Fruit fly (Drosophila melanogaster) whole organism, embryonic: ENCODE results near the gene CG10628.

ENCODE experiments used
- Ada2b ChIP-seq: fragments of 200-800 bp; sonication (Bioruptor generic); IDR thresholded peaks from 2 replicates; pipeline ENCODE4 v1.3.6; 2022; ENCODE audit warnings: missing biosample characterization, missing genetic modification characterization
- Bgb ChIP-seq: fragments of 200-800 bp; sonication (Bioruptor generic); IDR thresholded peaks from 2 replicates; pipeline ENCODE4 v1.3.6; 2022; ENCODE audit warnings: missing biosample characterization, missing genetic modification characterization; ENCODE audit not compliant: partially characterized antibody
- CG10267 ChIP-seq: fragments of 200-800 bp; sonication (Bioruptor generic); optimal IDR thresholded peaks from 2 replicates; lab custom pipeline; 2018; ENCODE audit warnings: missing biosample characterization, mild to moderate bottlenecking, missing genetic modification characterization, moderate library complexity
- CG10462 ChIP-seq: fragments of 200-800 bp; sonication (Bioruptor generic); optimal IDR thresholded peaks from 2 replicates; lab custom pipeline; 2016; ENCODE audit warnings: missing biosample characterization, missing genetic modification characterization
- CG10543 ChIP-seq: fragments of 200-800 bp; sonication (Bioruptor generic); optimal IDR thresholded peaks from 3 replicates; lab custom pipeline; 2017; ENCODE audit warnings: missing biosample characterization, mild to moderate bottlenecking, missing genetic modification characterization, moderate library complexity
- CG10654 ChIP-seq: fragments of 200-800 bp; sonication (Bioruptor generic); optimal IDR thresholded peaks from 2 replicates; lab custom pipeline; 2016; ENCODE audit warnings: missing biosample characterization, missing genetic modification characterization
- CG12769 ChIP-seq: fragments of 200-800 bp; sonication (Bioruptor generic); optimal IDR thresholded peaks from 2 replicates; lab custom pipeline; 2019; ENCODE audit warnings: missing biosample characterization, mild to moderate bottlenecking, missing genetic modification characterization, moderate library complexity
- CG13296 ChIP-seq: fragments of 200-800 bp; sonication (Bioruptor generic); optimal IDR thresholded peaks from 3 replicates; lab custom pipeline; 2018; ENCODE audit warnings: missing biosample characterization, mild to moderate bottlenecking, missing genetic modification characterization
- CG14441 ChIP-seq: fragments of 200-800 bp; sonication (Bioruptor generic); IDR thresholded peaks from 2 replicates; pipeline ENCODE4 v1.3.6; 2022; ENCODE audit warnings: missing biosample characterization, missing genetic modification characterization
- CG14710 ChIP-seq: fragments of 200-800 bp; sonication (Bioruptor generic); optimal IDR thresholded peaks from 3 replicates; lab custom pipeline; 2019; ENCODE audit warnings: missing biosample characterization, mild to moderate bottlenecking, missing genetic modification characterization, moderate library complexity
- CG15696 ChIP-seq: fragments of 200-800 bp; sonication (Bioruptor generic); optimal IDR thresholded peaks from 2 replicates; lab custom pipeline; 2019; ENCODE audit warnings: missing biosample characterization, mild to moderate bottlenecking, missing genetic modification characterization, moderate library complexity
- CG1602 ChIP-seq: fragments of 200-800 bp; sonication (Bioruptor generic); optimal IDR thresholded peaks from 3 replicates; lab custom pipeline; 2016; ENCODE audit warnings: missing biosample characterization, missing genetic modification characterization
- CG1647 ChIP-seq: fragments of 200-800 bp; sonication (Bioruptor generic); optimal IDR thresholded peaks from 3 replicates; lab custom pipeline; 2016; ENCODE audit warnings: missing biosample characterization, missing genetic modification characterization
- CG17612 ChIP-seq: fragments of 200-800 bp; sonication (Bioruptor generic); IDR thresholded peaks from 2 replicates; pipeline ENCODE4 v1.3.6; 2022; ENCODE audit warnings: missing biosample characterization, missing genetic modification characterization
- CG2120 ChIP-seq: fragments of 200-800 bp; sonication (Bioruptor generic); optimal IDR thresholded peaks from 3 replicates; lab custom pipeline; 2016; ENCODE audit warnings: missing biosample characterization, missing genetic modification characterization
- CG32532 ChIP-seq: fragments of 200-800 bp; sonication (Bioruptor generic); IDR thresholded peaks from 2 replicates; pipeline ENCODE4 v1.3.6; 2022; ENCODE audit warnings: missing biosample characterization, missing genetic modification characterization
- CG3726 ChIP-seq: fragments of 200-800 bp; sonication (Bioruptor generic); IDR thresholded peaks from 3 replicates; pipeline ENCODE4, ENCODE4 v1.3.6; 2022; ENCODE audit warnings: missing biosample characterization, missing genetic modification characterization
- CG7357 ChIP-seq: fragments of 200-800 bp; sonication (Bioruptor generic); IDR thresholded peaks from 3 replicates; pipeline ENCODE4 v1.3.6; 2022; ENCODE audit warnings: missing biosample characterization, missing genetic modification characterization
- CG8281 ChIP-seq: fragments of 200-800 bp; sonication (Bioruptor generic); optimal IDR thresholded peaks from 2 replicates; lab custom pipeline; 2018; ENCODE audit warnings: missing biosample characterization, mild to moderate bottlenecking, missing genetic modification characterization, moderate library complexity
- CG9727 ChIP-seq: fragments of 200-800 bp; sonication (Bioruptor generic); optimal IDR thresholded peaks from 3 replicates; lab custom pipeline; 2017; ENCODE audit warnings: missing biosample characterization, mild to moderate bottlenecking, missing genetic modification characterization
- CG9932 ChIP-seq: fragments of 200-800 bp; sonication (Bioruptor generic); IDR thresholded peaks from 2 replicates; pipeline ENCODE4 v1.3.6; 2022; ENCODE audit warnings: missing biosample characterization, missing genetic modification characterization
- Dbx ChIP-seq: fragments of 200-800 bp; sonication (Bioruptor generic); IDR thresholded peaks from 3 replicates; pipeline ENCODE4 v1.3.6; 2022; ENCODE audit warnings: missing biosample characterization, missing genetic modification characterization
- Deaf1 ChIP-seq: fragments of 200-800 bp; optimal IDR thresholded peaks from 3 replicates; lab custom pipeline; 2019; ENCODE audit warnings: missing biosample characterization, mild to moderate bottlenecking, missing genetic modification characterization, moderate library complexity
- Dip3 ChIP-seq: fragments of 200-800 bp; sonication (Bioruptor generic); optimal IDR thresholded peaks from 3 replicates; lab custom pipeline; 2016; ENCODE audit warnings: missing biosample characterization, missing genetic modification characterization
- Dp ChIP-seq: fragments of 200-800 bp; sonication (Bioruptor generic); optimal IDR thresholded peaks from 2 replicates; lab custom pipeline; 2018; ENCODE audit warnings: missing biosample characterization, mild to moderate bottlenecking, missing genetic modification characterization, moderate library complexity
- Gug ChIP-seq: fragments of 200-800 bp; sonication (Bioruptor generic); IDR thresholded peaks from 4 replicates; pipeline ENCODE4 v1.3.6; 2022; ENCODE audit warnings: missing biosample characterization, missing genetic modification characterization
- Hey ChIP-seq: fragments of 200-800 bp; sonication (Bioruptor generic); optimal IDR thresholded peaks from 3 replicates; lab custom pipeline; 2018; ENCODE audit warnings: missing biosample characterization, mild to moderate bottlenecking, missing genetic modification characterization
- HmgD ChIP-seq: fragments of 200-800 bp; sonication (Bioruptor generic); optimal IDR thresholded peaks from 3 replicates; lab custom pipeline; 2016; ENCODE audit warnings: missing biosample characterization, missing genetic modification characterization
- Hr39 ChIP-seq: fragments of >200 bp; optimal IDR thresholded peaks from 2 replicates; lab custom pipeline; 2017
- Lhr ChIP-seq: fragments of 200-800 bp; sonication (Bioruptor generic); optimal IDR thresholded peaks from 3 replicates; lab custom pipeline; 2017; ENCODE audit warnings: mild to moderate bottlenecking, missing biosample characterization, missing genetic modification reagents, missing genetic modification characterization
- MESR4 ChIP-seq: fragments of 200-800 bp; sonication (Bioruptor generic); optimal IDR thresholded peaks from 2 replicates; lab custom pipeline; 2018; ENCODE audit warnings: missing biosample characterization, mild to moderate bottlenecking, missing genetic modification characterization, moderate library complexity
- Med ChIP-seq: fragments of 200-800 bp; sonication (Bioruptor generic); peaks from one replicate; lab custom pipeline; 2016; ENCODE audit warnings: missing biosample characterization, missing genetic modification characterization, mild to moderate bottlenecking, inconsistent platforms, moderate library complexity
- Mes4 ChIP-seq: fragments of 200-800 bp; sonication (Bioruptor generic); optimal IDR thresholded peaks from 2 replicates; lab custom pipeline; 2016; ENCODE audit warnings: missing biosample characterization, missing genetic modification characterization
- Sry-δ ChIP-seq: fragments of 200-800 bp; sonication (Bioruptor generic); optimal IDR thresholded peaks from 2 replicates; lab custom pipeline; 2016; ENCODE audit warnings: missing biosample characterization, missing genetic modification characterization
- YL-1 ChIP-seq: fragments of 200-800 bp; sonication (Bioruptor generic); optimal IDR thresholded peaks from 3 replicates; lab custom pipeline; 2017; ENCODE audit warnings: missing biosample characterization, mild to moderate bottlenecking, missing genetic modification characterization
- ab ChIP-seq: fragments of 200-800 bp; sonication (Bioruptor generic); optimal IDR thresholded peaks from 2 replicates; lab custom pipeline; 2016; ENCODE audit warnings: missing biosample characterization, missing genetic modification characterization
- bab2 ChIP-seq: fragments of 200-800 bp; sonication (Bioruptor generic); optimal IDR thresholded peaks from 2 replicates; lab custom pipeline; 2016; ENCODE audit warnings: missing biosample characterization, missing genetic modification characterization
- chinmo ChIP-seq: fragments of 200-800 bp; sonication (Bioruptor generic); IDR thresholded peaks from 4 replicates; pipeline ENCODE4 v1.3.6; 2022; ENCODE audit warnings: missing biosample characterization, missing genetic modification characterization; ENCODE audit not compliant: partially characterized antibody
- dmrt99B ChIP-seq: fragments of 200-800 bp; sonication (Bioruptor generic); optimal IDR thresholded peaks from 2 replicates; lab custom pipeline; 2018; ENCODE audit warnings: missing biosample characterization, mild to moderate bottlenecking, missing genetic modification characterization, moderate library complexity
- eyg ChIP-seq: fragments of 200-800 bp; sonication (Bioruptor generic); optimal IDR thresholded peaks from 3 replicates; lab custom pipeline; 2016; ENCODE audit warnings: missing biosample characterization, missing genetic modification characterization
- gcm2 ChIP-seq: fragments of 200-800 bp; sonication (Bioruptor generic); optimal IDR thresholded peaks from 2 replicates; lab custom pipeline; 2016; ENCODE audit warnings: missing biosample characterization, missing genetic modification characterization
- gem ChIP-seq: fragments of 200-800 bp; sonication (Bioruptor generic); optimal IDR thresholded peaks from 2 replicates; lab custom pipeline; 2019; ENCODE audit warnings: missing biosample characterization, mild to moderate bottlenecking, missing genetic modification characterization, moderate library complexity
- grn ChIP-seq: fragments of 200-800 bp; sonication (Bioruptor generic); optimal IDR thresholded peaks from 3 replicates; lab custom pipeline; 2017; ENCODE audit warnings: missing biosample characterization, missing genetic modification characterization
- ham ChIP-seq: fragments of 200-800 bp; sonication (Bioruptor generic); IDR thresholded peaks from 2 replicates; pipeline ENCODE4 v1.3.6; 2022; ENCODE audit warnings: missing biosample characterization, missing genetic modification characterization
- lab ChIP-seq: fragments of 200-800 bp; sonication (Bioruptor generic); optimal IDR thresholded peaks from 3 replicates; lab custom pipeline; 2017; ENCODE audit warnings: missing biosample characterization, missing genetic modification characterization, mild to moderate bottlenecking, moderate library complexity, missing genetic modification reagents
- nau ChIP-seq: fragments of 200-800 bp; sonication (Bioruptor generic); optimal IDR thresholded peaks from 3 replicates; lab custom pipeline; 2017; ENCODE audit warnings: missing biosample characterization, mild to moderate bottlenecking, missing genetic modification characterization, missing genetic modification reagents
- p53 ChIP-seq: fragments of 200-800 bp; sonication (Bioruptor generic); optimal IDR thresholded peaks from 2 replicates; lab custom pipeline; 2016; ENCODE audit warnings: missing biosample characterization, missing genetic modification characterization
- pnt ChIP-seq: fragments of 200-800 bp; sonication (Bioruptor generic); optimal IDR thresholded peaks from 3 replicates; lab custom pipeline; 2016; ENCODE audit warnings: missing biosample characterization, missing genetic modification characterization
- run ChIP-seq: fragments of 200-800 bp; sonication (Bioruptor generic); optimal IDR thresholded peaks from 3 replicates; lab custom pipeline; 2018; ENCODE audit warnings: missing biosample characterization, mild to moderate bottlenecking, missing genetic modification characterization
- stc ChIP-seq: fragments of 200-800 bp; sonication (Bioruptor generic); IDR thresholded peaks from 2 replicates; pipeline ENCODE4 v1.3.6; 2022; ENCODE audit warnings: missing biosample characterization, missing genetic modification characterization
- zen2 ChIP-seq: fragments of 200-800 bp; sonication (Bioruptor generic); IDR thresholded peaks from 3 replicates; pipeline ENCODE4 v1.3.6; 2022; ENCODE audit warnings: missing biosample characterization, missing genetic modification characterization; ENCODE audit not compliant: partially characterized antibody
- zfh1 ChIP-seq: fragments of 200-800 bp; sonication (Bioruptor generic); IDR thresholded peaks from 3 replicates; pipeline ENCODE4 v1.3.6; 2022; ENCODE audit warnings: missing biosample characterization, missing genetic modification characterization

Gene CG10628

dm6 chr2L:19735635-19736109 lies 22.7 kb downstream of the CG10628 start, which contains the start of the genes CG10462 and Nf-YB (continued):
- no peak for TF ChIP-seq gem (tag; lab: Kevin White, UChicago)
- peak; percentile 75 for TF ChIP-seq Med (GFP tag; lab: Kevin White, UChicago)
- no peak for TF ChIP-seq CG9727 (GFP tag; lab: Kevin White, UChicago)
- peak; percentile 66 for TF ChIP-seq HmgD (GFP tag; lab: Kevin White, UChicago)
- no peak for TF ChIP-seq CG32532 (GFP tag; lab: Robert Waterston, UW)
- TF ChIP-seq Mes4 (GFP tag; lab: Kevin White, UChicago), result no peak
- TF ChIP-seq CG14710 (tag; lab: Kevin White, UChicago), result peak; percentile 42
- peak; percentile 54 for TF ChIP-seq MESR4 (GFP tag; lab: Kevin White, UChicago)
- no peak for TF ChIP-seq bab2
- no peak for TF ChIP-seq Hey (tag; lab: Kevin White, UChicago)
- no peak for TF ChIP-seq Hr39 (lab: Kevin White, UChicago)
- no peak for TF ChIP-seq ham
- no peak for TF ChIP-seq CG1647
- TF ChIP-seq run, result no peak
- peak; percentile 95 for TF ChIP-seq CG10462 (GFP tag; lab: Kevin White, UChicago)
- no peak for TF ChIP-seq Gug
- TF ChIP-seq ab (GFP tag; lab: Kevin White, UChicago), result no peak
- TF ChIP-seq CG1602, result no peak
- no peak for TF ChIP-seq grn (GFP tag; lab: Kevin White, UChicago)
- no peak for TF ChIP-seq CG12769 (tag; lab: Kevin White, UChicago)
- TF ChIP-seq Ada2b, result no peak
- peak; percentile 96 for TF ChIP-seq Bgb (GFP tag; lab: Robert Waterston, UW)
- TF ChIP-seq CG14441 (GFP tag; lab: Robert Waterston, UW), result no peak
- no peak for TF ChIP-seq CG13296 (GFP tag; lab: Kevin White, UChicago)
- TF ChIP-seq CG9932 (GFP tag; lab: Robert Waterston, UW), result no peak
- TF ChIP-seq CG15696 (tag; lab: Kevin White, UChicago), result no peak
- no peak for TF ChIP-seq pnt
- TF ChIP-seq eyg (GFP tag; lab: Kevin White, UChicago), result no peak
- TF ChIP-seq Dp (GFP tag; lab: Kevin White, UChicago), result peak; percentile 42
- TF ChIP-seq p53 (GFP tag; lab: Kevin White, UChicago), result peak; percentile 18
- peak; percentile 76; the same call in 1 of the 4 replicates for TF ChIP-seq chinmo (GFP tag; lab: Robert Waterston, UW)
- peak; percentile 45 for TF ChIP-seq Dip3 (GFP tag; lab: Kevin White, UChicago)
- TF ChIP-seq lab (GFP tag; lab: Kevin White, UChicago), result no peak
- no peak for TF ChIP-seq CG3726 (GFP tag; lab: Robert Waterston, UW)
- TF ChIP-seq Dbx (GFP tag; lab: Robert Waterston, UW), result 0 out of 3 replicates have a peak, but pooled peaks have one; percentile 15
- no peak for TF ChIP-seq CG10654
- TF ChIP-seq gcm2 (GFP tag; lab: Kevin White, UChicago), result no peak
- TF ChIP-seq Lhr (GFP tag; lab: Kevin White, UChicago), result peak; percentile 79
- no peak for TF ChIP-seq dmrt99B (tag; lab: Kevin White, UChicago)
- TF ChIP-seq stc (GFP tag; lab: Robert Waterston, UW), result no peak
- TF ChIP-seq CG7357 (GFP tag; lab: Robert Waterston, UW), result no peak
- no peak for TF ChIP-seq zfh1 (GFP tag; lab: Robert Waterston, UW)
- TF ChIP-seq nau (GFP tag; lab: Kevin White, UChicago), result no peak
- peak; percentile 91 for TF ChIP-seq zen2
- TF ChIP-seq CG10543 (GFP tag; lab: Kevin White, UChicago), result no peak
- no peak for TF ChIP-seq CG17612 (GFP tag; lab: Robert Waterston, UW)
- peak; percentile 69 for TF ChIP-seq YL-1
- TF ChIP-seq CG2120 (GFP tag; lab: Kevin White, UChicago), result no peak
- peak; percentile 88 for TF ChIP-seq Sry-δ (GFP tag; lab: Kevin White, UChicago)
- TF ChIP-seq CG10267, result peak; percentile 7
- TF ChIP-seq Deaf1 (tag; lab: Kevin White, UChicago), result no peak
- TF ChIP-seq CG8281 (tag; lab: Kevin White, UChicago), result no peak
